Fruit fly (Drosophila melanogaster) whole organism, embryonic: Measurements from ENCODE around the gene mRpL27.

ENCODE experiments used
- Bgb ChIP-seq: fragments of 200-800 bp; sonication (Bioruptor generic); IDR thresholded peaks from 2 replicates; pipeline ENCODE4 v1.3.6; 2022; ENCODE audit warnings: missing biosample characterization, missing genetic modification characterization; ENCODE audit not compliant: partially characterized antibody
- CG10274 ChIP-seq: fragments of 200-800 bp; sonication (Bioruptor generic); optimal IDR thresholded peaks from 3 replicates; lab custom pipeline; 2017; ENCODE audit warnings: missing biosample characterization, mild to moderate bottlenecking, missing genetic modification characterization
- CG10543 ChIP-seq: fragments of 200-800 bp; sonication (Bioruptor generic); optimal IDR thresholded peaks from 3 replicates; lab custom pipeline; 2017; ENCODE audit warnings: missing biosample characterization, mild to moderate bottlenecking, missing genetic modification characterization, moderate library complexity
- CG11504 ChIP-seq: fragments of 200-800 bp; sonication (Bioruptor generic); optimal IDR thresholded peaks from 3 replicates; lab custom pipeline; 2019; ENCODE audit warnings: missing biosample characterization, mild to moderate bottlenecking, missing genetic modification characterization, moderate library complexity
- CG12104 ChIP-seq: fragments of 200-800 bp; sonication (Bioruptor generic); optimal IDR thresholded peaks from 3 replicates; lab custom pipeline; 2016; ENCODE audit warnings: missing biosample characterization, missing genetic modification characterization
- CG12155 ChIP-seq: fragments of 200-800 bp; sonication (Bioruptor generic); optimal IDR thresholded peaks from 3 replicates; lab custom pipeline; 2016; ENCODE audit warnings: missing biosample characterization, missing genetic modification characterization
- CG15514 ChIP-seq: fragments of 200-800 bp; sonication (Bioruptor generic); optimal IDR thresholded peaks from 3 replicates; lab custom pipeline; 2017; ENCODE audit warnings: missing biosample characterization, missing genetic modification characterization, mild to moderate bottlenecking, moderate library complexity, missing genetic modification reagents
- CG16815 ChIP-seq: fragments of 200-800 bp; sonication (Bioruptor generic); optimal IDR thresholded peaks from 3 replicates; lab custom pipeline; 2017; ENCODE audit warnings: missing biosample characterization, mild to moderate bottlenecking, missing genetic modification characterization
- CG17385 ChIP-seq: fragments of 200-800 bp; sonication (Bioruptor generic); optimal IDR thresholded peaks from 3 replicates; lab custom pipeline; 2018; ENCODE audit warnings: missing biosample characterization, mild to moderate bottlenecking, missing genetic modification characterization
- CG17829 ChIP-seq: fragments of 200-800 bp; optimal IDR thresholded peaks from 2 replicates; lab custom pipeline; 2019; ENCODE audit warnings: missing biosample characterization, mild to moderate bottlenecking, missing genetic modification characterization, moderate library complexity
- CG17912 ChIP-seq: fragments of 200-800 bp; sonication (Bioruptor generic); optimal IDR thresholded peaks from 2 replicates; lab custom pipeline; 2018; ENCODE audit warnings: missing biosample characterization, mild to moderate bottlenecking, missing genetic modification characterization
- CG18599 ChIP-seq: fragments of 200-800 bp; sonication (Bioruptor generic); optimal IDR thresholded peaks from 3 replicates; lab custom pipeline; 2017; ENCODE audit warnings: missing biosample characterization, missing genetic modification characterization, mild to moderate bottlenecking, moderate library complexity, missing genetic modification reagents
- CG30020 ChIP-seq: fragments of 200-800 bp; optimal IDR thresholded peaks from 2 replicates; lab custom pipeline; 2019; ENCODE audit warnings: missing biosample characterization, mild to moderate bottlenecking, missing genetic modification characterization, moderate library complexity
- CG31365 ChIP-seq: fragments of 200-800 bp; sonication (Bioruptor generic); optimal IDR thresholded peaks from 2 replicates; lab custom pipeline; 2018; ENCODE audit warnings: missing biosample characterization, mild to moderate bottlenecking, missing genetic modification characterization
- CG34224 ChIP-seq: fragments of 200-800 bp; sonication (Bioruptor generic); IDR thresholded peaks from 3 replicates; pipeline ENCODE4 v1.3.6; 2022; ENCODE audit warnings: missing biosample characterization, missing genetic modification characterization; ENCODE audit not compliant: partially characterized antibody
- CG4707 ChIP-seq: fragments of 200-800 bp; sonication (Bioruptor generic); optimal IDR thresholded peaks from 2 replicates; lab custom pipeline; 2018; ENCODE audit warnings: missing biosample characterization, mild to moderate bottlenecking, missing genetic modification characterization, moderate library complexity
- CG4730 ChIP-seq: fragments of 200-800 bp; sonication (Bioruptor generic); IDR thresholded peaks from 2 replicates; pipeline ENCODE4 v1.3.6; 2022; ENCODE audit warnings: missing biosample characterization, missing genetic modification characterization
- CG6765 ChIP-seq: fragments of 200-800 bp; sonication (Bioruptor generic); optimal IDR thresholded peaks from 3 replicates; lab custom pipeline; 2017; ENCODE audit warnings: missing biosample characterization, mild to moderate bottlenecking, missing genetic modification characterization
- CG6813 ChIP-seq: fragments of 200-800 bp; sonication (Bioruptor generic); optimal IDR thresholded peaks from 2 replicates; lab custom pipeline; 2017; ENCODE audit warnings: missing biosample characterization, missing genetic modification characterization, mild to moderate bottlenecking, moderate library complexity, missing genetic modification reagents
- CG8388 ChIP-seq: fragments of 200-800 bp; sonication (Bioruptor generic); optimal IDR thresholded peaks from 2 replicates; lab custom pipeline; 2019; ENCODE audit warnings: missing biosample characterization, mild to moderate bottlenecking, missing genetic modification characterization, moderate library complexity
- CG9797 ChIP-seq: fragments of 200-800 bp; sonication (Bioruptor generic); optimal IDR thresholded peaks from 3 replicates; lab custom pipeline; 2018; ENCODE audit warnings: missing biosample characterization, mild to moderate bottlenecking, missing genetic modification characterization
- Chrac-16 ChIP-seq: fragments of 200-800 bp; sonication (Bioruptor generic); optimal IDR thresholded peaks from 3 replicates; lab custom pipeline; 2016; ENCODE audit warnings: missing biosample characterization, missing genetic modification characterization
- CoRest ChIP-seq: fragments of 200-800 bp; sonication (Bioruptor generic); optimal IDR thresholded peaks from 3 replicates; lab custom pipeline; 2018; ENCODE audit warnings: missing biosample characterization, mild to moderate bottlenecking, missing genetic modification characterization, moderate library complexity
- Dek ChIP-seq: fragments of 200-800 bp; sonication (Bioruptor generic); optimal IDR thresholded peaks from 3 replicates; lab custom pipeline; 2019; ENCODE audit warnings: missing biosample characterization, mild to moderate bottlenecking, missing genetic modification characterization, moderate library complexity
- Fer1 ChIP-seq: fragments of 200-800 bp; sonication (Bioruptor generic); optimal IDR thresholded peaks from 2 replicates; lab custom pipeline; 2017; ENCODE audit warnings: missing biosample characterization, mild to moderate bottlenecking, missing genetic modification characterization
- H15 ChIP-seq: fragments of 200-800 bp; sonication (Bioruptor generic); IDR thresholded peaks from 3 replicates; pipeline ENCODE4 v1.3.6; 2022; ENCODE audit warnings: missing biosample characterization, missing genetic modification characterization
- Hr51 ChIP-seq, 2 experiments: fragments of 200-800 bp; sonication (Bioruptor generic); optimal IDR thresholded peaks; 2 replicates in 1 of 2; 3 replicates in 1 of 2; lab custom pipeline; 2016 to 2018; ENCODE audit warnings: missing biosample characterization in 2 of 2, missing genetic modification characterization in 2 of 2, mild to moderate bottlenecking in 1 of 2, moderate library complexity in 1 of 2
- Hr78 ChIP-seq, 2 experiments: fragments of 200-800 bp in 1 of 2; fragments of >200 bp in 1 of 2; sonication (Bioruptor generic) in 1 of 2; optimal IDR thresholded peaks; 2 replicates each; lab custom pipeline; 2017 to 2019; ENCODE audit warnings: missing biosample characterization in 2 of 2, missing genetic modification characterization in 2 of 2, mild to moderate bottlenecking in 1 of 2, moderate library complexity in 1 of 2
- Lpt ChIP-seq: fragments of >200 bp; optimal IDR thresholded peaks from 2 replicates; lab custom pipeline; 2018; ENCODE audit warnings: missing biosample characterization, missing genetic modification characterization
- Pdp1 ChIP-seq, 2 experiments: fragments of 200-800 bp; sonication (Bioruptor generic); optimal IDR thresholded peaks; 3 replicates each; lab custom pipeline; 2016; ENCODE audit warnings: missing biosample characterization in 2 of 2, missing genetic modification characterization in 2 of 2, mild to moderate bottlenecking in 1 of 2, moderate library complexity in 1 of 2
- Ravus ChIP-seq: fragments of 200-800 bp; sonication (Bioruptor generic); IDR thresholded peaks from 2 replicates; pipeline ENCODE4 v1.3.6; 2022; ENCODE audit warnings: missing biosample characterization, missing genetic modification characterization
- chinmo ChIP-seq: fragments of 200-800 bp; sonication (Bioruptor generic); IDR thresholded peaks from 4 replicates; pipeline ENCODE4 v1.3.6; 2022; ENCODE audit warnings: missing biosample characterization, missing genetic modification characterization; ENCODE audit not compliant: partially characterized antibody
- chm ChIP-seq: fragments of 200-800 bp; sonication (Bioruptor generic); IDR thresholded peaks from 2 replicates; pipeline ENCODE4 v1.3.6; 2022; ENCODE audit warnings: missing biosample characterization, missing genetic modification characterization
- dmrt99B ChIP-seq: fragments of 200-800 bp; sonication (Bioruptor generic); optimal IDR thresholded peaks from 2 replicates; lab custom pipeline; 2018; ENCODE audit warnings: missing biosample characterization, mild to moderate bottlenecking, missing genetic modification characterization, moderate library complexity
- fu2 ChIP-seq: fragments of 200-800 bp; sonication (Bioruptor generic); optimal IDR thresholded peaks from 2 replicates; lab custom pipeline; 2016; ENCODE audit warnings: missing biosample characterization, missing genetic modification characterization
- grn ChIP-seq: fragments of 200-800 bp; sonication (Bioruptor generic); optimal IDR thresholded peaks from 3 replicates; lab custom pipeline; 2017; ENCODE audit warnings: missing biosample characterization, missing genetic modification characterization
- gt ChIP-seq: fragments of 200-800 bp; sonication (Bioruptor generic); IDR thresholded peaks from 2 replicates; pipeline ENCODE4 v1.3.6; 2022; ENCODE audit warnings: missing biosample characterization, missing genetic modification characterization
- hb ChIP-seq: fragments of 200-800 bp; sonication (Bioruptor generic); IDR thresholded peaks from 3 replicates; pipeline ENCODE4 v1.3.6; 2022; ENCODE audit warnings: missing biosample characterization, missing genetic modification characterization; ENCODE audit not compliant: partially characterized antibody
- inv ChIP-seq: fragments of 200-800 bp; sonication (Bioruptor generic); IDR thresholded peaks from 2 replicates; pipeline ENCODE4 v1.3.6; 2022; ENCODE audit warnings: missing biosample characterization, missing genetic modification characterization; ENCODE audit not compliant: partially characterized antibody
- lola ChIP-seq, 3 experiments: fragments of >200 bp in 2 of 3; fragments of 200-800 bp in 1 of 3; sonication (Bioruptor generic) in 1 of 3; optimal IDR thresholded peaks; 2 replicates each; lab custom pipeline; 2017 to 2019; ENCODE audit warnings: missing biosample characterization in 3 of 3, missing genetic modification characterization in 3 of 3, mild to moderate bottlenecking in 1 of 3, moderate library complexity in 1 of 3
- luna ChIP-seq: fragments of 200-800 bp; sonication (Bioruptor generic); optimal IDR thresholded peaks from 2 replicates; lab custom pipeline; 2016; ENCODE audit warnings: missing biosample characterization, missing genetic modification characterization
- p53 ChIP-seq: fragments of 200-800 bp; sonication (Bioruptor generic); optimal IDR thresholded peaks from 2 replicates; lab custom pipeline; 2016; ENCODE audit warnings: missing biosample characterization, missing genetic modification characterization
- pita ChIP-seq: fragments of 200-800 bp; sonication (Bioruptor generic); optimal IDR thresholded peaks from 2 replicates; lab custom pipeline; 2017; ENCODE audit warnings: missing biosample characterization, mild to moderate bottlenecking, missing genetic modification characterization
- row ChIP-seq: fragments of 200-800 bp; sonication (Bioruptor generic); IDR thresholded peaks from 3 replicates; pipeline ENCODE4 v1.3.6; 2022; ENCODE audit warnings: missing biosample characterization, missing genetic modification characterization
- sna ChIP-seq: fragments of 200-800 bp; sonication (Bioruptor generic); IDR thresholded peaks from 2 replicates; pipeline ENCODE4 v1.3.6; 2022; ENCODE audit warnings: missing biosample characterization, missing genetic modification characterization; ENCODE audit not compliant: partially characterized antibody
- toy ChIP-seq: fragments of 200-800 bp; sonication (Bioruptor generic); IDR thresholded peaks from 2 replicates; pipeline ENCODE4 v1.3.6; 2022; ENCODE audit warnings: missing biosample characterization, missing genetic modification characterization
- zen2 ChIP-seq: fragments of 200-800 bp; sonication (Bioruptor generic); IDR thresholded peaks from 3 replicates; pipeline ENCODE4 v1.3.6; 2022; ENCODE audit warnings: missing biosample characterization, missing genetic modification characterization; ENCODE audit not compliant: partially characterized antibody

Gene mRpL27

DNA sequence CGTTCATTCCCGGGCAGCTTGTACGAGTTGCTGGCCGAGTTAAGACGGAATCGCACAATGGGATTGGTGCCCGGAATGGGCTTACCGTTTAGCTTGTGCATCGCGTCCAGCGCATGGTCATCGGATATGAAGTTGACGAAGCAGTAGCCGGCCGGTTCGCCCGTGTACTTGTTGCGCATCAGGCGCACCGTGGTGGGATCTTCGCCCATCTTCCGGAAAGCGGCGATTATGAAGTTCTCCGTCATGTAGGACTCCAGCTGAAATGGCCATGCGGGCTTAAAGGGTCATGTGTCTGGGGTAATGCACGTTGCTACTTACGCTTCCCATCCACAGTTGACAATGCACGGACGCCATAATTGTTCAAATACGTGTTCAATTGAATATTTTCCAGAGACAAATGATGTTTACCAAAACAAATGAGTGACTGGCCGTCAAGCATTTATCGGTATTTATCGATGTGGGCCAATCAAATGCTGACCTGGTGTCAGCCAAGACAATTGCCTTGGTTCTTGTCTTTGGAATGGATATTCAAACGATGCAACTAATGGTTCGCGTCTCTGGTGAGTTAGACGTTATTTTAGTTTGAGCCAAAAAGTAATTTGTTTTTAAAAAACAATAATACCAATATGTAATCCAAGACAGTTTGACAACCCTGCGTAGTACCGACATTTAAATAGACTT, 5.3 kb downstream of the mRpL27 start, which contains the start of the genes Secp43 and ND-B8 (continued):
- no peak for TF ChIP-seq luna (GFP tag; lab: Kevin White, UChicago)
- no peak for TF ChIP-seq Chrac-16 (GFP tag; lab: Kevin White, UChicago)
- peak; percentile 90 for TF ChIP-seq pita (GFP tag; lab: Kevin White, UChicago)
- TF ChIP-seq Dek (tag; lab: Kevin White, UChicago), result peak; percentile 27
- peak; percentile 11 for TF ChIP-seq CG17912 (GFP tag; lab: Kevin White, UChicago)
- no peak for TF ChIP-seq fu2 (GFP tag; lab: Kevin White, UChicago)
- TF ChIP-seq Hr51 (GFP tag; optimal IDR thresholded peaks at IDR 0.05; lab: Kevin White, UChicago), result no peak
- no peak for TF ChIP-seq lola (GFP tag; optimal IDR thresholded peaks at IDR 0.05; lab: Kevin White, UChicago)
- TF ChIP-seq Hr78 (GFP tag; optimal IDR thresholded peaks at IDR 0.05; lab: Kevin White, UChicago), result no peak
- TF ChIP-seq hb (GFP tag; lab: Robert Waterston, UW), result peak; percentile 81
- TF ChIP-seq toy (GFP tag; lab: Robert Waterston, UW), result no peak
- TF ChIP-seq CoRest (tag; lab: Kevin White, UChicago), result peak; percentile 36
- peak; percentile 62 for TF ChIP-seq CG34224
- no peak for TF ChIP-seq CG12155 (GFP tag; lab: Kevin White, UChicago)
- no peak for TF ChIP-seq p53 (GFP tag; lab: Kevin White, UChicago)
- no peak for TF ChIP-seq H15 (GFP tag; lab: Robert Waterston, UW)
- TF ChIP-seq zen2 (GFP tag; lab: Robert Waterston, UW), result peak; percentile 54; the same call in 1 of the 3 replicates
- no peak for TF ChIP-seq CG4707 (GFP tag; lab: Kevin White, UChicago)
- TF ChIP-seq Bgb, result peak; percentile 84
- no peak for TF ChIP-seq CG6813 (GFP tag; lab: Kevin White, UChicago)
- TF ChIP-seq CG18599 (GFP tag; lab: Kevin White, UChicago), result no peak
- TF ChIP-seq Fer1 (GFP tag; lab: Kevin White, UChicago), result peak; percentile 15
- TF ChIP-seq CG9797, result peak; percentile 41
- TF ChIP-seq CG4730, result no peak
- peak; percentile 75 for TF ChIP-seq CG15514 (GFP tag; lab: Kevin White, UChicago)
- no peak for TF ChIP-seq CG12104 (GFP tag; lab: Kevin White, UChicago)
- no peak for TF ChIP-seq CG10543 (GFP tag; lab: Kevin White, UChicago)
- TF ChIP-seq sna (GFP tag; lab: Robert Waterston, UW), result peak; percentile 44; the same call in 1 of the 2 replicates
- peak; percentile 18 for TF ChIP-seq CG30020 (tag; lab: Kevin White, UChicago)
- TF ChIP-seq chinmo, result peak; percentile 88; the same call in 2 of the 4 replicates
- no peak for TF ChIP-seq CG16815 (GFP tag; lab: Kevin White, UChicago)
- no peak for TF ChIP-seq CG6765
- TF ChIP-seq Ravus, result no peak
- no peak for TF ChIP-seq grn (GFP tag; lab: Kevin White, UChicago)
- 0 out of 2 replicates have a peak, but pooled peaks have one; percentile 45 for TF ChIP-seq chm (GFP tag; lab: Robert Waterston, UW)
- peak; percentile 63; the same call in 1 of the 2 replicates for TF ChIP-seq inv
- TF ChIP-seq CG10274 (GFP tag; lab: Kevin White, UChicago), result no peak
- no peak for TF ChIP-seq Lpt (GFP tag; lab: Kevin White, UChicago)
- TF ChIP-seq row (GFP tag; lab: Robert Waterston, UW), result 0 out of 3 replicates have a peak, but pooled peaks have one; percentile 8
- peak; percentile 4 for TF ChIP-seq CG11504
- no peak for TF ChIP-seq dmrt99B (tag; lab: Kevin White, UChicago)
- TF ChIP-seq gt (GFP tag; lab: Robert Waterston, UW), result no peak
- TF ChIP-seq CG31365 (tag; lab: Kevin White, UChicago), result no peak
- no peak for TF ChIP-seq CG17385
- TF ChIP-seq Pdp1 (GFP tag; optimal IDR thresholded peaks at IDR 0.05; lab: Kevin White, UChicago), result peak in 1 of 2 experiments; percentile 44
- no peak for TF ChIP-seq CG8388 (GFP tag; lab: Kevin White, UChicago)
- TF ChIP-seq CG17829 (tag; lab: Kevin White, UChicago), result peak; percentile 15
